Worm (Caenorhabditis elegans) whole organism, L1 larva: ENCODE data around the gene cysl-3.

ENCODE experiments used
- dpl-1 ChIP-seq, 3 experiments: fragments of 150-350 bp in 2 of 3; sonication (generic microtip) in 1 of 3; optimal IDR thresholded peaks; 2 replicates each; lab custom pipeline; 2014 to 2017; ENCODE audit warnings: missing biosample characterization in 3 of 3, missing genetic modification characterization in 3 of 3, missing genetic modification reagents in 3 of 3
- elt-2 ChIP-seq: sonication (generic microtip); optimal IDR thresholded peaks from 2 replicates; lab custom pipeline; 2016; ENCODE audit warnings: missing genetic modification characterization, mild to moderate bottlenecking, inconsistent platforms, missing compliant biosample characterization, missing genetic modification reagents
- elt-3 ChIP-seq, 6 experiments: fragments of 150-350 bp in 1 of 6; sonication (generic microtip); optimal IDR thresholded peaks; 2 replicates each; lab custom pipeline; 2017 to 2018; ENCODE audit warnings: missing biosample characterization in 6 of 6, missing genetic modification characterization in 6 of 6, inconsistent platforms in 1 of 6
- fkh-10 ChIP-seq: sonication (generic microtip); optimal IDR thresholded peaks from 2 replicates; lab custom pipeline; 2017; ENCODE audit warnings: missing biosample characterization, missing genetic modification reagents, missing genetic modification characterization
- fkh-4 ChIP-seq: sonication (generic microtip); optimal IDR thresholded peaks from 2 replicates; lab custom pipeline; 2016; ENCODE audit warnings: missing compliant biosample characterization, missing genetic modification characterization, borderline replicate concordance
- nhr-85 ChIP-seq: sonication (generic microtip); peaks from one replicate; lab custom pipeline; 2016; ENCODE audit warnings: missing genetic modification characterization, inconsistent platforms, missing compliant biosample characterization
- unc-62 ChIP-seq: fragments of 150-350 bp; optimal IDR thresholded peaks from 2 replicates; lab custom pipeline; 2014; ENCODE audit warnings: missing biosample characterization, missing genetic modification reagents, missing genetic modification characterization
- unc-86 ChIP-seq: sonication (generic microtip); optimal IDR thresholded peaks from 2 replicates; lab custom pipeline; 2016; ENCODE audit warnings: missing genetic modification characterization, missing compliant biosample characterization
- unc-98 ChIP-seq: fragments of 200-800 bp; sonication (Bioruptor generic); IDR thresholded peaks from 2 replicates; pipeline ENCODE4 v1.3.6; 2022; ENCODE audit warnings: missing genetic modification characterization, missing compliant biosample characterization
- zag-1 ChIP-seq: fragments of 150-350 bp; optimal IDR thresholded peaks from 2 replicates; lab custom pipeline; 2014; ENCODE audit warnings: missing biosample characterization, missing genetic modification characterization
- ztf-11 ChIP-seq, 2 experiments: sonication (generic microtip); optimal IDR thresholded peaks; 2 replicates each; lab custom pipeline; 2016 to 2017; ENCODE audit warnings: missing genetic modification characterization in 2 of 2, missing biosample characterization in 1 of 2, missing compliant biosample characterization in 1 of 2

DNA sequence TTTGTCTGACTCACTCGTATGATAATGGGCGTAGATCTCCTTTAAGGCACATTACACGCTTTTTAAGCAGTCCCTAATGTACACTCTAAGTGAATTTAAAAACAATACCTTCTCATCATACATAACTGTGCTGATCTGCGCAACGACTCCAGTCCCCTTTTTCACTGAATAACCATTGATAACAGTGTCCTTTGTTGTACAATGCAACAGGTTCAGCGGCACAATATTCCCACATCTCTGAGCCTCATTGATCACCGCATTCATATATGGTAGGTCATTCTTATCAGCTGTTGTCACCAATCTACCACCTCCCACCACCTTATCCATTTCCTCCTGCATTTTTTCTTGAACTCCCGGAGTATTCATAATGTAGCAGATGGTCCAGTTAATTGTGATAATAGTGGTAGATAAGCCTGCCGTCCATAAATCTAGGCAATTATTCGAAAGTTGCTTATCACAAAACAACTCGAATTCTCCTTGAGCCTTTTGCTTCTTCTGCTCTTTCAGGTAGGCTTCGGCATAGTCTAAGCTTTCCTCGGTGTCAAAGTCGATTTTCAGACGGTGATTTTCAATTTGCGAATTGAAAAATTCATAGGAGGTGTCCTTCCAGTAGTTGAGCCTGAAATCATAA lies 26.0 kb upstream of the cysl-3 start:
- no peak for TF ChIP-seq elt-2
- no peak for TF ChIP-seq unc-98 (GFP tag; lab: Robert Waterston, UW)
- no peak for TF ChIP-seq ztf-11 (tag; optimal IDR thresholded peaks at IDR 0.05; lab: Kevin White, UChicago)
- no peak for TF ChIP-seq dpl-1 (GFP tag; optimal IDR thresholded peaks at IDR 0.05; lab: Kevin White, UChicago)
- TF ChIP-seq unc-86 (tag; lab: Kevin White, UChicago) = no peak
- TF ChIP-seq fkh-10 = no peak
- TF ChIP-seq unc-62 (GFP tag; lab: Kevin White, UChicago) = no peak
- TF ChIP-seq zag-1 = no peak
- no peak for TF ChIP-seq fkh-4 (tag; lab: Kevin White, UChicago)
- no peak for TF ChIP-seq elt-3 (tag; optimal IDR thresholded peaks at IDR 0.05; lab: Kevin White, UChicago)
- no peak for TF ChIP-seq nhr-85 (tag; lab: Kevin White, UChicago)
